Worm (Caenorhabditis elegans) whole organism, late embryonic: Measurements from ENCODE around the gene cyp-35B3.

Source experiments
- ceh-45 ChIP-seq: fragments of 200-800 bp; sonication (Bioruptor generic); IDR thresholded peaks from 2 replicates; pipeline ENCODE4 v1.3.6; 2022; ENCODE audit warnings: missing genetic modification reagents, missing genetic modification characterization, missing compliant biosample characterization
- eyg-1 ChIP-seq: sonication (generic microtip); optimal IDR thresholded peaks from 2 replicates; lab custom pipeline; 2016; ENCODE audit warnings: missing genotype, missing genetic modification characterization, missing compliant biosample characterization

DNA sequence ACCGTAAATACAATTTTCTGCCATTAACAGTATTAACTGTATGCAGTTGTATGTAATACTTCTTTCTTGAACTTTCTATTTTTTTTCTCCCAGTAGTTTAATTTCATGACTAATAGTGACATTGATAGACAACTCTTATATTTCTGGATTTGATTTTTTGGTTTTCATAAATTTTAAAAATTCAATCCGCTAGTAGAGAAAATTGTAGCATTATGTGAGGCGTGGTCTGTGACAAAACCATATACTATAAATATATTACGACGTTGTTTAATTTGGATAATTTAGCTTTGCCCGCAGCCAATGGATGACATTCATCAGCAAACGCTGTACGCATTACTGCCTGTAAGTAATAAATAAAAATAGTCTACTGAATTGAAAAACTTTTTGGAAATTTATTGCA is 16.1 kb upstream of the cyp-35B3 start, which contains the start of gene srx-64:
- TF ChIP-seq ceh-45 (no peak), eyg-1 (tag; lab: Kevin White, UChicago) (no peak)
